Fruit fly (Drosophila melanogaster): ENCODE measurements around the gene CG13843.

dm6 chr3R:22624737-22625136 lies 15.5 kb downstream of the CG13843 start:
- TF ChIP-seq Hr83 (GFP tag; optimal IDR thresholded peaks at IDR 0.05; ENCODE audit: poor library complexity, severe bottlenecking) (no peak), brk (GFP tag; optimal IDR thresholded peaks at IDR 0.05) (no peak), psq (GFP tag; optimal IDR thresholded peaks at IDR 0.05) (peak; percentile 28), CG32264 (GFP tag; optimal IDR thresholded peaks at IDR 0.05) (no peak), br (GFP tag; optimal IDR thresholded peaks at IDR 0.05) (peak; percentile 76), lola (GFP tag; optimal IDR thresholded peaks at IDR 0.05) (no peak), foxo (GFP tag; optimal IDR thresholded peaks at IDR 0.05) (no peak), dmrt93B (GFP tag; optimal IDR thresholded peaks at IDR 0.05) (no peak), Jra (GFP tag; optimal IDR thresholded peaks at IDR 0.05) (no peak), usp (GFP tag; optimal IDR thresholded peaks at IDR 0.05) (no peak), jim (GFP tag; optimal IDR thresholded peaks at IDR 0.05) (no peak)

Data from whole organism, wandering third instar larva.